Fruit fly (Drosophila melanogaster) whole organism, adult: Measurements from ENCODE around the gene Nckx30C.

ENCODE experiments used
- CG11617 ChIP-seq: fragments of 200-800 bp; sonication (Bioruptor generic); optimal IDR thresholded peaks from 2 replicates; lab custom pipeline; 2017; ENCODE audit warnings: mild to moderate bottlenecking, missing biosample characterization, missing genetic modification reagents, missing genetic modification characterization
- CG1620 ChIP-seq: fragments of 200-800 bp; sonication (Bioruptor generic); optimal IDR thresholded peaks from 2 replicates; lab custom pipeline; 2016; ENCODE audit warnings: missing biosample characterization, missing genetic modification characterization
- CG33017 ChIP-seq: fragments of 200-800 bp; sonication (Bioruptor generic); optimal IDR thresholded peaks from 2 replicates; lab custom pipeline; 2018; ENCODE audit warnings: missing biosample characterization, mild to moderate bottlenecking, missing genetic modification characterization, moderate library complexity
- ovo ChIP-seq: fragments of 200-800 bp; sonication (Bioruptor generic); optimal IDR thresholded peaks from 2 replicates; lab custom pipeline; 2016; ENCODE audit warnings: missing biosample characterization, missing genetic modification characterization
- toe ChIP-seq: fragments of 200-800 bp; sonication (Bioruptor generic); optimal IDR thresholded peaks from 2 replicates; lab custom pipeline; 2016; ENCODE audit warnings: missing biosample characterization, missing genetic modification characterization

- TF ChIP-seq CG1620 (no peak), toe (GFP tag; lab: Kevin White, UChicago) (no peak), CG11617 (no peak), CG33017 (tag; lab: Kevin White, UChicago) (no peak), ovo (no peak)
These were observed 52.2 kb downstream of the Nckx30C start for dm6 chr2L:9693924-9694610.
